Fruit fly (Drosophila melanogaster) Kc167 (cell line): Measurements from ENCODE around the gene Ist1.

ENCODE experiments used
- Myc ChIP-seq: fragments of >200 bp; optimal IDR thresholded peaks from 2 replicates; lab custom pipeline; 2017; ENCODE audit warnings: missing external identifiers
- Sin3A ChIP-seq: fragments of >200 bp; optimal IDR thresholded peaks from 2 replicates; lab custom pipeline; 2018; ENCODE audit warnings: missing external identifiers
- h ChIP-seq: fragments of >200 bp; optimal IDR thresholded peaks from 3 replicates; lab custom pipeline; 2018; ENCODE audit warnings: missing external identifiers
- insv ChIP-seq: fragments of >200 bp; optimal IDR thresholded peaks from 3 replicates; lab custom pipeline; 2018; ENCODE audit warnings: missing external identifiers
- psq ChIP-seq: fragments of >200 bp; optimal IDR thresholded peaks from 2 replicates; lab custom pipeline; 2017; ENCODE audit warnings: missing external identifiers
- ttk ChIP-seq: sonication (Bioruptor generic); optimal IDR thresholded peaks from 2 replicates; lab custom pipeline; 2017; ENCODE audit warnings: missing external identifiers

dm6 chr3L:6743346-6744165 is 12.7 kb downstream of the Ist1 start:
- TF ChIP-seq psq (lab: Kevin White, UChicago) (peak; percentile 24), h (lab: Kevin White, UChicago) (no peak), Sin3A (no peak), insv (lab: Kevin White, UChicago) (no peak), ttk (lab: Kevin White, UChicago) (no peak), Myc (lab: Kevin White, UChicago) (no peak)
